Worm (Caenorhabditis elegans) whole organism, L1 larva: ENCODE results near the gene K04A8.1.

Source experiments
- nhr-237 ChIP-seq: fragments of 150-350 bp; optimal IDR thresholded peaks from 2 replicates; lab custom pipeline; 2014; ENCODE audit warnings: missing biosample characterization, missing genetic modification characterization
- pag-3 ChIP-seq: sonication (generic microtip); optimal IDR thresholded peaks from 2 replicates; lab custom pipeline; 2017; ENCODE audit warnings: missing genetic modification characterization, mild to moderate bottlenecking, missing compliant biosample characterization, antibody characterized with exemption, borderline replicate concordance; ENCODE audit not compliant: insufficient read depth
- unc-62 ChIP-seq: fragments of 150-350 bp; optimal IDR thresholded peaks from 2 replicates; lab custom pipeline; 2014; ENCODE audit warnings: missing biosample characterization, missing genetic modification reagents, missing genetic modification characterization

DNA sequence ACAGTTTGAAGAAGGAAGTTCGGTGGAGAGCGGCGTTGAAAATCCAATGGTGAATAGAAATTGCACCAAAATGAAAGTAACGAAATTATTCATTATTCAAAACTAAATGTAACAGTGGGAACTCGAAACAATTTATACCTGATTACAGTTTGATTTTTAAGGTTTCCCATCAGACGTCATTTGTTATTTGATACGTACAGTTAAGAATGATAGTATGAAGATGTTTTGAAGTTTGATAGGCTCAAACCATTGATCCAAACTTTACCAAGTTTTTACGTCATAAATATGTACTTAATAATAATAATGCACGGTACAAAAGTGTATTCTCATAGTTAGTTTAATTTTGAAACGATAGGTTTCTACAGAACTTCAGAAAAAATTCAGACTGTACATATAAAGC is 8.0 kb upstream of the K04A8.1 start, which contains the start of gene spp-20:
- TF ChIP-seq pag-3 (tag; lab: Kevin White, UChicago) (no peak), nhr-237 (no peak), unc-62 (GFP tag; lab: Kevin White, UChicago) (no peak)
